Fruit fly (Drosophila melanogaster): ENCODE results near the gene CG5418.

DNA sequence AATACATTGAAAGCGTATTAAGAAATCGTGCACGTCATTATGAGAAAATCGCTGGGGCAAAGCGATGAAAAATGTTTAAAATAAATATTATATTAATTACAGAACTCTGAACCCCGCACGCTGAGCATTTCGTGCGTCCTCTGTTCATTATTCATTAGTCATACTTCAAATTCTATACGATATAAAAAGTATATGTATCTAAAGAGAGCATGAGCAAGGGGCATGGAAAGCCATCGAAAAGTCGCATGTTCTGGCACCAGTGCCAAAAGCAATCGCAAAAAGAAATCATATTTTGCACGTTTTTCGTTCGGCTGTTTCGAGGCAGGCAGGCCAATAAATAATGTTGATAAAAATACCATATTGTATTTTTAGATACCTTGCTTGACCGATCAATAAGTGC is 6.1 kb upstream of the CG5418 start:
- TF ChIP-seq br (GFP tag; optimal IDR thresholded peaks at IDR 0.05) = no peak
- TF ChIP-seq usp (GFP tag; optimal IDR thresholded peaks at IDR 0.05) = no peak
- no peak for TF ChIP-seq OdsH (GFP tag; optimal IDR thresholded peaks at IDR 0.05)
- no peak for TF ChIP-seq h (GFP tag; optimal IDR thresholded peaks at IDR 0.05)
- no peak for TF ChIP-seq fru (GFP tag; optimal IDR thresholded peaks at IDR 0.05)
- TF ChIP-seq Hnf4 (GFP tag; optimal IDR thresholded peaks at IDR 0.05) = no peak
- TF ChIP-seq Sp1 (GFP tag; optimal IDR thresholded peaks at IDR 0.05) = no peak
- TF ChIP-seq Dfd (GFP tag; optimal IDR thresholded peaks at IDR 0.05) = no peak
- TF ChIP-seq woc (GFP tag; optimal IDR thresholded peaks at IDR 0.05) = no peak
- no peak for TF ChIP-seq Myc (optimal IDR thresholded peaks at IDR 0.05)
